Worm (Caenorhabditis elegans) whole organism, L4 larva: ENCODE results near the gene natb-1.

Experiments
- F10B5.3 ChIP-seq: sonication (generic microtip); optimal IDR thresholded peaks from 2 replicates; lab custom pipeline; 2016; ENCODE audit warnings: mild to moderate bottlenecking, missing genetic modification characterization, missing compliant biosample characterization
- F26F4.8 ChIP-seq: fragments of 200-800 bp; sonication (Bioruptor generic); conservative IDR thresholded peaks from 2 replicates; pipeline ENCODE4 v1.3.6; 2022; ENCODE audit warnings: missing genetic modification characterization, missing compliant biosample characterization
- F37D6.2 ChIP-seq: sonication (generic microtip); optimal IDR thresholded peaks from 2 replicates; lab custom pipeline; 2016; ENCODE audit warnings: mild to moderate bottlenecking, missing genetic modification characterization, missing compliant biosample characterization
- F44E2.7 ChIP-seq: fragments of 200-800 bp; sonication (Bioruptor generic); IDR thresholded peaks from 2 replicates; pipeline ENCODE4 v2.1.2; 2022; ENCODE audit warnings: missing genetic modification characterization, missing compliant biosample characterization
- F49E8.2 ChIP-seq: sonication (generic microtip); optimal IDR thresholded peaks from 2 replicates; lab custom pipeline; 2016; ENCODE audit warnings: missing compliant biosample characterization, mild to moderate bottlenecking, missing genetic modification characterization, borderline replicate concordance
- T20F7.1 ChIP-seq: fragments of 200-800 bp; sonication (Bioruptor generic); optimal IDR thresholded peaks from 2 replicates; lab custom pipeline; 2018; ENCODE audit warnings: mild to moderate bottlenecking, missing genetic modification characterization, missing compliant biosample characterization
- Y75B8A.6 ChIP-seq: fragments of 200-800 bp; sonication (Bioruptor generic); IDR thresholded peaks from 2 replicates; pipeline ENCODE4 v1.3.6; 2022; ENCODE audit warnings: missing genetic modification reagents, missing genetic modification characterization, missing compliant biosample characterization
- ZK546.5 ChIP-seq, 2 experiments: sonication (generic microtip); optimal IDR thresholded peaks; 2 replicates each; lab custom pipeline; 2017; ENCODE audit warnings: missing biosample characterization in 2 of 2, missing genetic modification characterization in 2 of 2
- ceh-20 ChIP-seq: fragments of 200-800 bp; sonication (Bioruptor generic); IDR thresholded peaks from 2 replicates; pipeline ENCODE4 v1.3.6; 2022; ENCODE audit warnings: missing genetic modification reagents, missing genetic modification characterization, missing compliant biosample characterization
- ceh-32 ChIP-seq: sonication (generic microtip); optimal IDR thresholded peaks from 2 replicates; lab custom pipeline; 2016; ENCODE audit warnings: mild to moderate bottlenecking, missing genetic modification characterization, missing compliant biosample characterization; ENCODE audit not compliant: poor library complexity
- ces-1 ChIP-seq: fragments of 150-350 bp; sonication (generic microtip); optimal IDR thresholded peaks from 4 replicates; lab custom pipeline; 2014; ENCODE audit warnings: missing biosample characterization, missing genetic modification reagents, missing genetic modification characterization
- daf-12 ChIP-seq: fragments of 150-350 bp; optimal IDR thresholded peaks from 2 replicates; lab custom pipeline; 2014; ENCODE audit warnings: missing biosample characterization, missing genetic modification reagents, missing genetic modification characterization
- daf-16 ChIP-seq, 3 experiments: sonication (generic microtip); optimal IDR thresholded peaks; 2 replicates each; lab custom pipeline; 2016 to 2017; ENCODE audit warnings: missing genetic modification characterization in 3 of 3, missing genetic modification reagents in 3 of 3, mild to moderate bottlenecking in 2 of 3, missing compliant biosample characterization in 2 of 3, missing biosample characterization in 1 of 3, moderate library complexity in 1 of 3
- dmd-6 ChIP-seq: fragments of 200-800 bp; sonication (Bioruptor generic); IDR thresholded peaks from 2 replicates; pipeline ENCODE4 v1.3.6; 2022; ENCODE audit warnings: missing genetic modification reagents, missing genetic modification characterization, missing compliant biosample characterization
- dmd-8 ChIP-seq: fragments of 200-800 bp; sonication (Bioruptor generic); IDR thresholded peaks from 2 replicates; pipeline ENCODE4 v1.3.6; 2022; ENCODE audit warnings: missing genetic modification characterization, missing compliant biosample characterization
- dmd-9 ChIP-seq: fragments of 200-800 bp; sonication (Bioruptor generic); IDR thresholded peaks from 2 replicates; pipeline ENCODE4 v1.3.6; 2022; ENCODE audit warnings: missing genetic modification reagents, missing genetic modification characterization, missing compliant biosample characterization
- duxl-1 ChIP-seq: sonication (generic microtip); optimal IDR thresholded peaks from 2 replicates; lab custom pipeline; 2016; ENCODE audit warnings: mild to moderate bottlenecking, missing genetic modification characterization, moderate library complexity, missing compliant biosample characterization; ENCODE audit not compliant: poor library complexity
- dve-1 ChIP-seq: sonication (generic microtip); optimal IDR thresholded peaks from 2 replicates; lab custom pipeline; 2017; ENCODE audit warnings: antibody characterized with exemption, mild to moderate bottlenecking, missing genetic modification characterization, missing compliant biosample characterization; ENCODE audit not compliant: insufficient read depth
- fos-1 ChIP-seq: fragments of 150-350 bp; optimal IDR thresholded peaks from 2 replicates; lab custom pipeline; 2014; ENCODE audit warnings: missing biosample characterization, missing genetic modification characterization
- hif-1 ChIP-seq, 2 experiments: sonication (generic microtip); optimal IDR thresholded peaks; 2 replicates each; lab custom pipeline; 2016 to 2017; ENCODE audit warnings: missing compliant biosample characterization in 2 of 2, missing genetic modification characterization in 2 of 2, missing genetic modification reagents in 2 of 2, missing genotype in 2 of 2, mild to moderate bottlenecking in 1 of 2
- hmg-1.1 ChIP-seq: fragments of 200-800 bp; sonication (Bioruptor generic); IDR thresholded peaks from 2 replicates; pipeline ENCODE4 v1.3.6; 2022; ENCODE audit warnings: missing genetic modification reagents, missing genetic modification characterization, missing compliant biosample characterization
- lim-7 ChIP-seq: fragments of 200-800 bp; sonication (Bioruptor generic); IDR thresholded peaks from 2 replicates; pipeline ENCODE4 v1.3.6; 2022; ENCODE audit warnings: missing genetic modification characterization, missing compliant biosample characterization
- lin-13 ChIP-seq: fragments of 150-350 bp; optimal IDR thresholded peaks from 2 replicates; lab custom pipeline; 2014; ENCODE audit warnings: missing biosample characterization, missing genetic modification reagents, missing genetic modification characterization
- lin-29 ChIP-seq: fragments of 200-800 bp; sonication (Bioruptor generic); IDR thresholded peaks from 2 replicates; pipeline ENCODE4 v1.3.6; 2022; ENCODE audit warnings: missing genetic modification reagents, missing genetic modification characterization, missing compliant biosample characterization
- lin-38 ChIP-seq: fragments of 200-800 bp; sonication (Bioruptor generic); IDR thresholded peaks from 2 replicates; pipeline ENCODE4 v1.3.6; 2022; ENCODE audit warnings: missing genetic modification reagents, missing genetic modification characterization, missing compliant biosample characterization
- madf-9 ChIP-seq: fragments of 200-800 bp; sonication (Bioruptor generic); conservative IDR thresholded peaks from 2 replicates; pipeline ENCODE4 v1.3.6; 2022; ENCODE audit warnings: missing genetic modification reagents, missing genetic modification characterization, missing compliant biosample characterization
- mdl-1 ChIP-seq, 2 experiments: fragments of 150-350 bp in 1 of 2; sonication (generic microtip) in 1 of 2; optimal IDR thresholded peaks; 2 replicates each; lab custom pipeline; 2014 to 2017; ENCODE audit warnings: missing biosample characterization in 2 of 2, missing genetic modification characterization in 2 of 2
- mdt-29 ChIP-seq: fragments of 200-800 bp; sonication (Bioruptor generic); IDR thresholded peaks from 2 replicates; pipeline ENCODE4 v1.3.6; 2022; ENCODE audit warnings: missing genetic modification reagents, missing genetic modification characterization, missing compliant biosample characterization
- mep-1 ChIP-seq: fragments of 150-350 bp; sonication (generic microtip); optimal IDR thresholded peaks from 3 replicates; lab custom pipeline; 2014; ENCODE audit warnings: missing biosample characterization, missing genetic modification characterization
- mes-2 ChIP-seq: sonication (generic microtip); optimal IDR thresholded peaks from 2 replicates; lab custom pipeline; 2016; ENCODE audit warnings: missing genotype, mild to moderate bottlenecking, missing genetic modification characterization, missing compliant biosample characterization; ENCODE audit not compliant: poor library complexity, severe bottlenecking
- nhr-10 ChIP-seq: fragments of 150-350 bp; optimal IDR thresholded peaks from 2 replicates; lab custom pipeline; 2014; ENCODE audit warnings: missing biosample characterization, missing genetic modification characterization
- nhr-111 ChIP-seq: fragments of 200-800 bp; sonication (Bioruptor generic); optimal IDR thresholded peaks from 2 replicates; lab custom pipeline; 2018; ENCODE audit warnings: mild to moderate bottlenecking, missing genetic modification characterization, missing compliant biosample characterization
- nhr-237 ChIP-seq: sonication (generic microtip); optimal IDR thresholded peaks from 2 replicates; lab custom pipeline; 2017; ENCODE audit warnings: missing biosample characterization, missing genetic modification characterization
- nhr-28 ChIP-seq: fragments of 150-350 bp; optimal IDR thresholded peaks from 2 replicates; lab custom pipeline; 2014; ENCODE audit warnings: missing biosample characterization, missing genetic modification characterization
- nhr-48 ChIP-seq: sonication (generic microtip); optimal IDR thresholded peaks from 2 replicates; lab custom pipeline; 2016; ENCODE audit warnings: mild to moderate bottlenecking, missing genetic modification characterization, missing compliant biosample characterization
- nhr-6 ChIP-seq: fragments of 150-350 bp; optimal IDR thresholded peaks from 2 replicates; lab custom pipeline; 2014; ENCODE audit warnings: missing biosample characterization, missing genetic modification characterization
- pqm-1 ChIP-seq: sonication (generic microtip); optimal IDR thresholded peaks from 2 replicates; lab custom pipeline; 2017; ENCODE audit warnings: missing biosample characterization, missing genetic modification characterization
- saeg-2 ChIP-seq: fragments of 200-800 bp; sonication (Bioruptor generic); IDR thresholded peaks from 2 replicates; pipeline ENCODE4 v1.3.6; 2022; ENCODE audit warnings: missing genetic modification reagents, missing genetic modification characterization, missing compliant biosample characterization
- snpc-1.2 ChIP-seq: fragments of 200-800 bp; sonication (Bioruptor generic); IDR thresholded peaks from 2 replicates; pipeline ENCODE4 v1.3.6; 2022; ENCODE audit warnings: missing genetic modification reagents, missing genetic modification characterization, missing compliant biosample characterization
- tra-1 ChIP-seq: fragments of 200-800 bp; sonication (Bioruptor generic); IDR thresholded peaks from 2 replicates; pipeline ENCODE4 v1.3.6; 2022; ENCODE audit warnings: missing genetic modification reagents, missing genetic modification characterization, missing compliant biosample characterization
- unc-62 ChIP-seq, 3 experiments: fragments of 150-350 bp in 1 of 3; sonication (generic microtip); optimal IDR thresholded peaks in 2 of 3; peaks in 1 of 3; 1 replicate in 1 of 3; 2 replicates in 2 of 3; lab custom pipeline; 2014 to 2017; ENCODE audit warnings: missing biosample characterization in 3 of 3, missing genetic modification characterization in 3 of 3, missing genetic modification reagents in 3 of 3, missing genotype in 1 of 3
- zag-1 ChIP-seq: fragments of 150-350 bp; optimal IDR thresholded peaks from 2 replicates; lab custom pipeline; 2014; ENCODE audit warnings: missing biosample characterization, missing genetic modification characterization
- zfp-2 ChIP-seq: sonication (generic microtip); optimal IDR thresholded peaks from 2 replicates; lab custom pipeline; 2016; ENCODE audit warnings: mild to moderate bottlenecking, missing genetic modification characterization, missing compliant biosample characterization
- zfp-3 ChIP-seq: fragments of 200-800 bp; sonication (Bioruptor generic); conservative IDR thresholded peaks from 2 replicates; pipeline ENCODE4 v1.3.6; 2022; ENCODE audit warnings: missing genetic modification reagents, missing genetic modification characterization, missing compliant biosample characterization

The natb-1 gene

ce11 chrV:8016928-8017327 lies 33.7 kb upstream of the natb-1 start, which contains the start of gene sptl-2:
Gene sptl-2, plus strand, starts transcription at chrV:8017207.
- TF ChIP-seq madf-9 (GFP tag; lab: Robert Waterston, UW): no peak
- peak; percentile 8 for TF ChIP-seq mes-2
- TF ChIP-seq tra-1 (GFP tag; lab: Robert Waterston, UW): no peak
- peak; percentile 84 for TF ChIP-seq pqm-1 (tag; lab: Kevin White, UChicago)
- peak; percentile 15 for TF ChIP-seq dve-1
- no peak for TF ChIP-seq Y75B8A.6 (GFP tag; lab: Robert Waterston, UW)
- TF ChIP-seq mdl-1 (tag; optimal IDR thresholded peaks at IDR 0.05; lab: Kevin White, UChicago): no peak
- no peak for TF ChIP-seq lin-13 (GFP tag; lab: Kevin White, UChicago)
- peak; percentile 59 for TF ChIP-seq nhr-28
- peak; percentile 23 for TF ChIP-seq dmd-6 (GFP tag; lab: Robert Waterston, UW)
- peak; percentile 4 for TF ChIP-seq mep-1
- TF ChIP-seq dmd-8: no peak
- TF ChIP-seq zag-1 (tag; lab: Kevin White, UChicago): no peak
- no peak for TF ChIP-seq fos-1 (tag; lab: Kevin White, UChicago)
- TF ChIP-seq daf-16 (GFP tag; optimal IDR thresholded peaks at IDR 0.05; lab: Kevin White, UChicago): no peak
- peak; percentile 40 for TF ChIP-seq daf-16 (tag; optimal IDR thresholded peaks at IDR 0.05; lab: Kevin White, UChicago)

- TF ChIP-seq F49E8.2 (tag; lab: Kevin White, UChicago) (peak; percentile 40), lin-38 (GFP tag; lab: Robert Waterston, UW) (0 out of 2 replicates have a peak, but pooled peaks have one; percentile 21), lim-7 (GFP tag; lab: Robert Waterston, UW) (0 out of 2 replicates have a peak, but pooled peaks have one; percentile 6)
- TF ChIP-seq, all 104 proteins: peak for 3; not testable (repeated sequence) for 101
These were observed 31.6 kb upstream of the natb-1 start for ce11 chrV:8014710-8015314.

ce11 chrV:8013901-8014388 lies 30.7 kb upstream of the natb-1 start, which contains the start of gene Y97E10AR.6:
Gene Y97E10AR.6, minus strand, starts transcription at chrV:8013951.
- TF ChIP-seq F37D6.2 (tag; lab: Kevin White, UChicago) (no peak), zfp-2 (no peak), F44E2.7 (GFP tag; lab: Robert Waterston, UW) (no peak), dmd-9 (GFP tag; lab: Robert Waterston, UW) (no peak), ces-1 (no peak), nhr-6 (no peak), dve-1 (peak; percentile 25), nhr-10 (tag; lab: Kevin White, UChicago) (no peak), lin-13 (GFP tag; lab: Kevin White, UChicago) (no peak), saeg-2 (GFP tag; lab: Robert Waterston, UW) (no peak), duxl-1 (tag; lab: Kevin White, UChicago) (no peak), nhr-237 (no peak), ZK546.5 (tag; optimal IDR thresholded peaks at IDR 0.05; lab: Kevin White, UChicago) (no peak), hif-1 (tag; optimal IDR thresholded peaks at IDR 0.05; lab: Kevin White, UChicago) (peak in 1 of 2 experiments; percentile 14), nhr-28 (peak; percentile 43), ceh-20 (GFP tag; lab: Robert Waterston, UW) (no peak), nhr-111 (no peak), ceh-32 (tag; lab: Kevin White, UChicago) (no peak), daf-16 (GFP tag; optimal IDR thresholded peaks at IDR 0.05; lab: Kevin White, UChicago) (no peak), daf-16 (tag; optimal IDR thresholded peaks at IDR 0.05; lab: Kevin White, UChicago) (peak; percentile 25), lin-29 (no peak), unc-62 (GFP tag; optimal IDR thresholded peaks at IDR 0.05 in 1 of 2; lab: Kevin White, UChicago) (no peak), unc-62 (tag; optimal IDR thresholded peaks at IDR 0.05; lab: Kevin White, UChicago) (no peak), hmg-1.1 (0 out of 2 replicates have a peak, but pooled peaks have one; percentile 22), pqm-1 (tag; lab: Kevin White, UChicago) (no peak), F26F4.8 (GFP tag; lab: Robert Waterston, UW) (no peak), zfp-3 (GFP tag; lab: Robert Waterston, UW) (no peak), T20F7.1 (GFP tag; lab: Kevin White, UChicago) (peak; percentile 31), F49E8.2 (tag; lab: Kevin White, UChicago) (no peak), nhr-48 (tag; lab: Kevin White, UChicago) (no peak), daf-12 (no peak), snpc-1.2 (GFP tag; lab: Robert Waterston, UW) (no peak), mdt-29 (GFP tag; lab: Robert Waterston, UW) (no peak), F10B5.3 (tag; lab: Kevin White, UChicago) (no peak)
